Worm (Caenorhabditis elegans) whole organism, late embryonic: ENCODE results near the gene sar-1.

Experiments
- F13H6.1 ChIP-seq: sonication (generic microtip); optimal IDR thresholded peaks from 2 replicates; lab custom pipeline; 2016; ENCODE audit warnings: missing genetic modification characterization, missing compliant biosample characterization
- K02D7.2 ChIP-seq: sonication (generic microtip); optimal IDR thresholded peaks from 2 replicates; lab custom pipeline; 2017; ENCODE audit warnings: mild to moderate bottlenecking, missing genetic modification characterization, missing compliant biosample characterization
- T23F11.4 ChIP-seq: fragments of 200-800 bp; sonication (Bioruptor generic); optimal IDR thresholded peaks from 2 replicates; lab custom pipeline; 2018; ENCODE audit warnings: mild to moderate bottlenecking, missing genetic modification characterization, missing compliant biosample characterization
- ceh-14 ChIP-seq: sonication (generic microtip); optimal IDR thresholded peaks from 2 replicates; lab custom pipeline; 2016; ENCODE audit warnings: missing genotype, missing genetic modification characterization, missing compliant biosample characterization
- ceh-19 ChIP-seq: fragments of 200-800 bp; sonication (Bioruptor generic); optimal IDR thresholded peaks from 2 replicates; lab custom pipeline; 2018; ENCODE audit warnings: mild to moderate bottlenecking, missing genetic modification characterization, missing compliant biosample characterization
- ceh-24 ChIP-seq: sonication (generic microtip); optimal IDR thresholded peaks from 2 replicates; lab custom pipeline; 2016; ENCODE audit warnings: mild to moderate bottlenecking, missing genetic modification characterization, missing compliant biosample characterization
- ceh-31 ChIP-seq: sonication (generic microtip); optimal IDR thresholded peaks from 2 replicates; lab custom pipeline; 2016; ENCODE audit warnings: missing genetic modification characterization, missing compliant biosample characterization
- ceh-45 ChIP-seq: fragments of 200-800 bp; sonication (Bioruptor generic); IDR thresholded peaks from 2 replicates; pipeline ENCODE4 v1.3.6; 2022; ENCODE audit warnings: missing genetic modification reagents, missing genetic modification characterization, missing compliant biosample characterization
- che-1 ChIP-seq: sonication (generic microtip); optimal IDR thresholded peaks from 2 replicates; lab custom pipeline; 2016; ENCODE audit warnings: mild to moderate bottlenecking, missing genetic modification characterization, missing compliant biosample characterization
- dmd-4 ChIP-seq: sonication (generic microtip); optimal IDR thresholded peaks from 2 replicates; lab custom pipeline; 2016; ENCODE audit warnings: borderline replicate concordance, missing genetic modification characterization, missing compliant biosample characterization
- dve-1 ChIP-seq: sonication (generic microtip); optimal IDR thresholded peaks from 2 replicates; lab custom pipeline; 2017; ENCODE audit warnings: antibody characterized with exemption, mild to moderate bottlenecking, missing genetic modification characterization, missing compliant biosample characterization
- elt-2 ChIP-seq: sonication (generic microtip); optimal IDR thresholded peaks from 2 replicates; lab custom pipeline; 2016; ENCODE audit warnings: missing genetic modification reagents, missing genetic modification characterization, missing compliant biosample characterization
- elt-4 ChIP-seq: sonication (generic microtip); optimal IDR thresholded peaks from 2 replicates; lab custom pipeline; 2016; ENCODE audit warnings: missing genetic modification characterization, missing compliant biosample characterization
- eyg-1 ChIP-seq: sonication (generic microtip); optimal IDR thresholded peaks from 2 replicates; lab custom pipeline; 2016; ENCODE audit warnings: missing genotype, missing genetic modification characterization, missing compliant biosample characterization
- fax-1 ChIP-seq: sonication (generic microtip); optimal IDR thresholded peaks from 2 replicates; lab custom pipeline; 2016; ENCODE audit warnings: missing genotype, missing genetic modification characterization, missing compliant biosample characterization
- fkh-10 ChIP-seq: fragments of 150-350 bp; optimal IDR thresholded peaks from 2 replicates; lab custom pipeline; 2014; ENCODE audit warnings: missing biosample characterization, missing genetic modification reagents, missing genetic modification characterization
- hlh-6 ChIP-seq: sonication (generic microtip); optimal IDR thresholded peaks from 2 replicates; lab custom pipeline; 2016; ENCODE audit warnings: missing genotype, missing genetic modification characterization, missing compliant biosample characterization
- hlh-8 ChIP-seq: sonication (generic microtip); optimal IDR thresholded peaks from 2 replicates; lab custom pipeline; 2016; ENCODE audit warnings: missing genotype, missing genetic modification characterization, missing compliant biosample characterization
- mec-3 ChIP-seq: sonication (generic microtip); optimal IDR thresholded peaks from 2 replicates; lab custom pipeline; 2016; ENCODE audit warnings: borderline replicate concordance, missing genetic modification characterization, missing compliant biosample characterization
- nfya-1 ChIP-seq: sonication (generic microtip); optimal IDR thresholded peaks from 2 replicates; lab custom pipeline; 2017; ENCODE audit warnings: missing genetic modification characterization, mild to moderate bottlenecking, missing compliant biosample characterization, antibody characterized with exemption, moderate library complexity
- odd-2 ChIP-seq: sonication (generic microtip); optimal IDR thresholded peaks from 2 replicates; lab custom pipeline; 2017; ENCODE audit warnings: antibody characterized with exemption, mild to moderate bottlenecking, missing genetic modification characterization, missing compliant biosample characterization
- pag-3 ChIP-seq: sonication (generic microtip); optimal IDR thresholded peaks from 2 replicates; lab custom pipeline; 2016; ENCODE audit warnings: missing compliant biosample characterization, missing genetic modification characterization, borderline replicate concordance
- pax-1 ChIP-seq: fragments of 150-350 bp; optimal IDR thresholded peaks from 2 replicates; lab custom pipeline; 2014; ENCODE audit warnings: missing biosample characterization, missing genetic modification characterization
- pha-4 ChIP-seq: fragments of 150-350 bp; optimal IDR thresholded peaks from 2 replicates; lab custom pipeline; 2018; ENCODE audit warnings: missing biosample characterization, missing genetic modification reagents, missing genetic modification characterization
- pros-1 ChIP-seq: fragments of 150-350 bp; optimal IDR thresholded peaks from 2 replicates; lab custom pipeline; 2014; ENCODE audit warnings: missing biosample characterization, missing genetic modification reagents, missing genetic modification characterization
- ref-2 ChIP-seq: sonication (generic microtip); optimal IDR thresholded peaks from 2 replicates; lab custom pipeline; 2016; ENCODE audit warnings: missing genetic modification characterization, missing compliant biosample characterization
- sdc-2 ChIP-seq: sonication (generic microtip); optimal IDR thresholded peaks from 2 replicates; lab custom pipeline; 2016; ENCODE audit warnings: missing genotype, missing genetic modification characterization, missing compliant biosample characterization
- sox-4 ChIP-seq: sonication (generic microtip); optimal IDR thresholded peaks from 2 replicates; lab custom pipeline; 2017; ENCODE audit warnings: mild to moderate bottlenecking, missing genetic modification characterization, inconsistent platforms, missing compliant biosample characterization
- syd-9 ChIP-seq: sonication (generic microtip); optimal IDR thresholded peaks from 2 replicates; lab custom pipeline; 2016; ENCODE audit warnings: mild to moderate bottlenecking, missing genetic modification characterization, moderate library complexity, missing compliant biosample characterization
- ttx-3 ChIP-seq: sonication (generic microtip); optimal IDR thresholded peaks from 2 replicates; lab custom pipeline; 2016; ENCODE audit warnings: missing genetic modification reagents, missing genetic modification characterization, missing compliant biosample characterization
- unc-3 ChIP-seq, 2 experiments: fragments of 200-800 bp in 1 of 2; sonication (Bioruptor generic) in 1 of 2; sonication (generic microtip) in 1 of 2; conservative IDR thresholded peaks in 1 of 2; optimal IDR thresholded peaks in 1 of 2; 2 replicates each; pipeline versions ENCODE4 v1.3.6 to Lab custom; 2016 to 2022; ENCODE audit warnings: missing compliant biosample characterization in 2 of 2, missing genetic modification characterization in 2 of 2, missing genetic modification reagents in 1 of 2
- unc-42 ChIP-seq: sonication (generic microtip); optimal IDR thresholded peaks from 2 replicates; lab custom pipeline; 2016; ENCODE audit warnings: missing genotype, missing genetic modification characterization, missing compliant biosample characterization
- unc-55 ChIP-seq: sonication (generic microtip); optimal IDR thresholded peaks from 2 replicates; lab custom pipeline; 2017; ENCODE audit warnings: missing biosample characterization, missing genetic modification reagents, missing genetic modification characterization
- unc-86 ChIP-seq: sonication (generic microtip); optimal IDR thresholded peaks from 2 replicates; lab custom pipeline; 2016; ENCODE audit warnings: missing genetic modification characterization, missing compliant biosample characterization
- zip-5 ChIP-seq: sonication (generic microtip); optimal IDR thresholded peaks from 2 replicates; lab custom pipeline; 2016; ENCODE audit warnings: missing genetic modification characterization, missing compliant biosample characterization

sar-1 gene

DNA sequence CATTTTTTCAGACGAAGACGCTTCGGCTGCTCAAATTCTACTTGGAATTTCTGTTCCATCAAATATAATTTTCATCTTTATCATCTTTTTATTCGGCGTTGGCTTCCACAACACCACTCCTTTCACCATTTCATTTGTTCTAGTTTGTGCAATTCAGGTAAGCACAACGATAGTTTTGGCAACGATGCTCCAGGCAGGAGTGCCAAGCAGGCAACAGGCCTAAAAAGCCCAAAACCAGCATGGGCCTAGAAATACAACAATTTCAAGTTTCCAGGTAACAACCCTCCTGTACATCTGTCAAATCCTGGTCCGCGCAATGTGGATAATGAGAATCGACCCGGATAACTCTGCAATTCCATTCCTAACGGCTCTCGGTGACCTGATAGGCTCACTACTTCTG lies 28.1 kb upstream of the sar-1 start:
- no peak for TF ChIP-seq ceh-19 (GFP tag; lab: Kevin White, UChicago)

DNA sequence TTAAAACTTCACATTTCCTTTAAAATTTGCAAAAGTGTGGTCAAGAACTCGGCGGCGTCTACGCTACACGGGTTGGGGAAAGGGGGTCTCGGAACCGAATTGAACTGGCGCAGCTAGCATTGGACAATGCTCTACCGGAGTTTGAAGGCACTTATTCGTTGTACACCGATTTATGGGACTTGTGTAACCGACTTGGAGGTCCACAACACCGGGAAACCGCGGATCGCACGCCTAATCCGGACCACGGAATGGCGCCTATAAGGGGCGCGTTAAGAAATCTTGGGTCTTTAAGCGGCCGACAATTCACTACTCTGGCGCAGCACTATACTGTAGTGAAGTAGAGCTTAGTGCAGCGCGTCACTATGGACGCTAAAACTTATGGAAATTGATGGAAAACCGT lies 25.6 kb upstream of the sar-1 start:
- TF ChIP-seq che-1 (tag; lab: Kevin White, UChicago), result no peak
- peak; percentile 10 for TF ChIP-seq elt-2 (tag; lab: Kevin White, UChicago)
- TF ChIP-seq, all 69 proteins: peak for 1

DNA sequence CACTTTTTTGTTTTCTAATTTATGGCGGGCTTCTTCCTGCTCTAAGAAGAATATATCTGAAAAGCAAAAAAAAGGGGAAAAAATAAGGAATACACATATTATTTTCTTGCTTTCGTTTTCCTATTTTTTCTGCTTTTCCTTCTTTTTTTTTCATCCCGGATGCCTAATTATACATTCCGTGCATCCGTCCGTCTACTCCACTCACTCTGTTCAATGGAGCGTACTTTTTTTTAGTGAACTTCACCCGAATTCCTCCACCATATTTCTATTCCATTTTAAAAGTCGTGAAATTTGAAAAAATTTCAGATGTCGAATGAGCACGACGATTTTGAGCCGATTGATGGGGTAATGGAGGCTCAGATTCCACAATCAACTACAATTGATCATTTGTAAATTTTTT lies 23.1 kb upstream of the sar-1 start, which contains the start of gene ZK185.2:
TSS of gene ZK185.2 (plus strand) at position 301 of the 400 bp plus-strand sequence.
- no peak for TF ChIP-seq K02D7.2
- TF ChIP-seq ceh-45 (GFP tag; lab: Robert Waterston, UW), result no peak
- no peak for TF ChIP-seq unc-55 (GFP tag; lab: Kevin White, UChicago)
- no peak for TF ChIP-seq syd-9 (tag; lab: Kevin White, UChicago)
- no peak for TF ChIP-seq zip-5 (tag; lab: Kevin White, UChicago)
- no peak for TF ChIP-seq sox-4 (tag; lab: Kevin White, UChicago)
- TF ChIP-seq pax-1, result no peak
- TF ChIP-seq fax-1 (tag; lab: Kevin White, UChicago), result no peak
- no peak for TF ChIP-seq hlh-8 (tag; lab: Kevin White, UChicago)
- TF ChIP-seq unc-42, result no peak
- TF ChIP-seq elt-4, result no peak
- no peak for TF ChIP-seq nfya-1 (tag; lab: Kevin White, UChicago)
- TF ChIP-seq ceh-31 (tag; lab: Kevin White, UChicago), result no peak

DNA sequence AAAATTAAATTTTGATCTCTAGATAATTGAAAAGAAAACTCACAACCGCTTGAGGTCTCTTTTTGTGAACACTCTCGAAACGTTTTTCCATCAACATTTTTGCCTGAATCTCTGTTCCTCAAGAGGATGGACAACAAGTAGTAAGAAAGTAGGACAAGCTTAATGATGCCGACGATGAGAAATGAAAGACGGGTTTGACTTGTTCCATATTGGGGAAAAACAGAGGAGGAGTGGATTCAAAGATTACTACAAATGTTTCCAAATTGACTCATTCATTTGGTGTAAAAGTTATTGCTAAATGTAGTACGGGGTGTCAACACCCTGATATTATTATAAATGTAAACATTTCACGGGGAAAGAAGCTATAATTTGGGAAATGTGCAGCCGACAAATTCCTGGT lies 19.9 kb upstream of the sar-1 start, which contains the start of gene ZK185.4:
TSS of gene ZK185.4 (minus strand) at position 101 of the 400 bp plus-strand sequence.
- no peak for TF ChIP-seq unc-3 (GFP tag; conservative IDR thresholded peaks at IDR 0.05; lab: Robert Waterston, UW)
- TF ChIP-seq unc-3 (tag; optimal IDR thresholded peaks at IDR 0.05; lab: Kevin White, UChicago), result no peak
- no peak for TF ChIP-seq pag-3 (tag; lab: Kevin White, UChicago)
- no peak for TF ChIP-seq unc-86 (tag; lab: Kevin White, UChicago)
- TF ChIP-seq fkh-10, result no peak
- no peak for TF ChIP-seq eyg-1 (tag; lab: Kevin White, UChicago)
- TF ChIP-seq hlh-6 (tag; lab: Kevin White, UChicago), result no peak
- no peak for TF ChIP-seq ceh-24
- no peak for TF ChIP-seq sox-4 (tag; lab: Kevin White, UChicago)
- no peak for TF ChIP-seq mec-3
- no peak for TF ChIP-seq hlh-8 (tag; lab: Kevin White, UChicago)
- no peak for TF ChIP-seq elt-2 (tag; lab: Kevin White, UChicago)
- TF ChIP-seq ttx-3 (tag; lab: Kevin White, UChicago), result no peak

DNA sequence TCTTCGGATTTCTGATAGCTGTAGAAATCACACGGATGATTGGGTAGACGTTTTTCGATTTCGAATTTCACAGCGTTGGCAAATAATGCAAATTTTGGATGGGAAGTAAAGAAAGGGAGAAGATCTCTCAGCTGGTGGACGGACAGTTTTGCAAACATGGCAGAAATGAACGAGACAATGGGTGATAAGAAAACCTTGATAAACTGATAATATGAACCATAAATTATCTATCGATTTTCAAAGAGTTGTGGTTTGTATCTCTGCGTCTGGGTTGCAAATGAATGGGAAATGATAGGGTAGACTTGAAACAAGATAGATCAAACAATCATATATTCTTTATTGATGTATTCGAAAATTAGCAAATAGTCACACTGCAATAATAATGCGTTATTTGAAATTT lies 17.1 kb upstream of the sar-1 start, which contains the start of gene ZK185.3:
TSS of gene ZK185.3 (minus strand) at position 263 of the 400 bp plus-strand sequence.
- TF ChIP-seq elt-2 (tag; lab: Kevin White, UChicago) (peak; percentile 94), ceh-45 (GFP tag; lab: Robert Waterston, UW) (no peak), dmd-4 (tag; lab: Kevin White, UChicago) (no peak)
- TF ChIP-seq, all 69 proteins: peak for 1

DNA sequence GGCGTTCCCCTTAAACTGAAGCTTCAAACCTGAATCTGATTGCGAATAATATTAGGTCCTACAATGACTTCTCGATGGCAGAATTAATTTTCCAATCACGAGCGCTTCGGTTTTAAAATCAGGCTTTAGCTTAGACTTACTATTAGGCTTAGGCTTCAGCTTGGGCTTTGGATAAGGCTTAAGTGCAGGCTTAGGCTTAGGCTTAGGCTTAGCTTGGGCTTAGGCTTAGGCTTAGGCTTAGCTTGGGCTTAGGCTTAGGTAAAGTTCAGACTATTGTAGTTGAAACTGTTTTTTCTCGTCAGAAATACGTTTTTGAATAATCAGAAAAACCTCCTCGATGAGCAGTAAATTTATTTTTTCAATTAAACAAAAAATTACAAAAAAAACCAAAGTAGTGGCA lies 13.6 kb upstream of the sar-1 start:
- TF ChIP-seq F13H6.1 (tag; lab: Kevin White, UChicago) (no peak), dve-1 (peak; percentile 54), ref-2 (tag; lab: Kevin White, UChicago) (no peak), ceh-14 (no peak)

DNA sequence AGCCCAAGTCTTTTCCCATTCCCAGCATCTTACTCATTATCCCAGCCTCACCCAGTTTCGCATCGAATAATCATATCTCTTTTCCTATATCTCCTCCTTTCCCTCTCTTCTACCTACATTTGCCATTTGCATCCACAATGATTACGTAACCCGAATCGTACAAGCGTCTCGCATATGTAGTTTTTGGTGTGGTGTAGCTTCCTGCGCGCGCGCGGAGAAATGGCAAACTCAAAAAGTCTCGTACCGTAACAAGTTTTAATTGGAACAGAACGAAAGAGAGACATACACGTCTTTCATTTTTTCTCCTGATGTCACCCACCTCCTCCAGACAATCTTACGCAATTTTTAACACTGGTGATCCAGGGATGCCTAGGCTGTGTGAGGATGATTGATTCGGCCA lies 12.9 kb upstream of the sar-1 start:
- no peak for TF ChIP-seq T23F11.4
- no peak for TF ChIP-seq odd-2
- no peak for TF ChIP-seq pros-1
- no peak for TF ChIP-seq ceh-24
- no peak for TF ChIP-seq che-1 (tag; lab: Kevin White, UChicago)
- TF ChIP-seq sdc-2 (tag; lab: Kevin White, UChicago), result no peak
- no peak for TF ChIP-seq zip-5 (tag; lab: Kevin White, UChicago)
- TF ChIP-seq ceh-19 (GFP tag; lab: Kevin White, UChicago), result no peak
- no peak for TF ChIP-seq elt-2 (tag; lab: Kevin White, UChicago)
- TF ChIP-seq unc-86 (tag; lab: Kevin White, UChicago), result no peak
- TF ChIP-seq pha-4, result no peak
